Fruit fly (Drosophila melanogaster) whole organism, wandering third instar larva: ENCODE data around the gene Clp.
A peak's percentile ranks its signal among the peaks of the same experiment; 100 is the strongest.

ENCODE experiments used
- CG32264 ChIP-seq: fragments of 200-800 bp; sonication (Bioruptor generic); optimal IDR thresholded peaks from 2 replicates; lab custom pipeline; 2016; ENCODE audit warnings: missing biosample characterization, missing genetic modification characterization
- CG9705 ChIP-seq: fragments of 200-800 bp; sonication (Bioruptor generic); optimal IDR thresholded peaks from 2 replicates; lab custom pipeline; 2018; ENCODE audit warnings: missing biosample characterization, mild to moderate bottlenecking, missing genetic modification characterization
- Dfd ChIP-seq: fragments of >200 bp; optimal IDR thresholded peaks from 2 replicates; lab custom pipeline; 2017; ENCODE audit warnings: missing biosample characterization, missing genetic modification characterization
- Dif ChIP-seq: fragments of 200-275, 200-300 bp; sonication (Bioruptor generic); optimal IDR thresholded peaks from 2 replicates; lab custom pipeline; 2018; ENCODE audit warnings: missing biosample characterization, missing genetic modification characterization; ENCODE audit not compliant: partially characterized antibody
- GATAd ChIP-seq: sonication (Bioruptor generic); optimal IDR thresholded peaks from 2 replicates; lab custom pipeline; 2016; ENCODE audit warnings: missing biosample characterization, missing genetic modification characterization
- HLH106 ChIP-seq: fragments of 200-800 bp; optimal IDR thresholded peaks from 3 replicates; lab custom pipeline; 2019; ENCODE audit warnings: missing biosample characterization, mild to moderate bottlenecking, missing genetic modification characterization, moderate library complexity
- Hnf4 ChIP-seq: fragments of 200-800 bp; sonication (Bioruptor generic); optimal IDR thresholded peaks from 2 replicates; lab custom pipeline; 2016; ENCODE audit warnings: missing biosample characterization, mild to moderate bottlenecking, missing genetic modification characterization
- Hr78 ChIP-seq: fragments of >200 bp; optimal IDR thresholded peaks from 2 replicates; lab custom pipeline; 2017; ENCODE audit warnings: missing biosample characterization, missing genetic modification characterization
- Jra ChIP-seq: sonication (Bioruptor generic); optimal IDR thresholded peaks from 2 replicates; lab custom pipeline; 2016; ENCODE audit warnings: missing biosample characterization, missing genetic modification characterization
- Mio ChIP-seq: sonication (Bioruptor generic); optimal IDR thresholded peaks from 2 replicates; lab custom pipeline; 2016; ENCODE audit warnings: missing biosample characterization, missing genetic modification characterization
- Myc ChIP-seq: fragments of >200 bp; optimal IDR thresholded peaks from 2 replicates; lab custom pipeline; 2017
- N ChIP-seq: fragments of >200 bp; optimal IDR thresholded peaks from 2 replicates; lab custom pipeline; 2018; ENCODE audit warnings: missing biosample characterization, missing external identifiers, missing genetic modification characterization
- OdsH ChIP-seq: fragments of 200-800 bp; sonication (Bioruptor generic); optimal IDR thresholded peaks from 2 replicates; lab custom pipeline; 2016; ENCODE audit warnings: missing biosample characterization, mild to moderate bottlenecking, missing genetic modification characterization
- Rel ChIP-seq, 2 experiments: fragments of 200-800 bp; sonication (Bioruptor generic) in 1 of 2; optimal IDR thresholded peaks; 2 replicates in 1 of 2; 3 replicates in 1 of 2; lab custom pipeline; 2016 to 2019; ENCODE audit warnings: mild to moderate bottlenecking in 2 of 2, missing biosample characterization in 2 of 2, missing genetic modification characterization in 2 of 2, moderate library complexity in 1 of 2
- Sp1 ChIP-seq: fragments of 200-800 bp; sonication (Bioruptor generic); optimal IDR thresholded peaks from 3 replicates; lab custom pipeline; 2019; ENCODE audit warnings: missing biosample characterization, mild to moderate bottlenecking, missing genetic modification characterization, moderate library complexity
- Vsx2 ChIP-seq: fragments of 200-300, 225-300 bp; sonication (Bioruptor generic); optimal IDR thresholded peaks from 2 replicates; lab custom pipeline; 2018; ENCODE audit warnings: missing biosample characterization, missing genetic modification characterization; ENCODE audit not compliant: partially characterized antibody
- br ChIP-seq: fragments of 200-800 bp; sonication (Bioruptor generic); optimal IDR thresholded peaks from 2 replicates; lab custom pipeline; 2016; ENCODE audit warnings: missing biosample characterization, missing genetic modification characterization
- brk ChIP-seq: fragments of 200-800 bp; sonication (Bioruptor generic); optimal IDR thresholded peaks from 2 replicates; lab custom pipeline; 2016; ENCODE audit warnings: missing biosample characterization, mild to moderate bottlenecking, missing genetic modification characterization
- dl ChIP-seq, 2 experiments: fragments of 175-275, 200-275 bp in 1 of 2; fragments of 200-275 bp in 1 of 2; sonication (Bioruptor generic); optimal IDR thresholded peaks; lab custom pipeline; 2018; ENCODE audit warnings: mild to moderate bottlenecking in 2 of 2, missing biosample characterization in 2 of 2, missing genetic modification characterization in 2 of 2, moderate library complexity in 2 of 2; ENCODE audit not compliant: partially characterized antibody in 2 of 2, insufficient read depth in 1 of 2
- dmrt93B ChIP-seq: fragments of 200-800 bp; sonication (Bioruptor generic); optimal IDR thresholded peaks from 2 replicates; lab custom pipeline; 2018; ENCODE audit warnings: missing biosample characterization, mild to moderate bottlenecking, missing genetic modification characterization
- dsf ChIP-seq: sonication (Bioruptor generic); optimal IDR thresholded peaks from 2 replicates; lab custom pipeline; 2016; ENCODE audit warnings: missing biosample characterization, missing genetic modification characterization, borderline replicate concordance
- ey ChIP-seq: fragments of 200-800 bp; sonication (Bioruptor generic); optimal IDR thresholded peaks from 2 replicates; lab custom pipeline; 2016; ENCODE audit warnings: missing biosample characterization, missing genetic modification characterization
- foxo ChIP-seq, 2 experiments: fragments of 200-800 bp; sonication (Bioruptor generic); optimal IDR thresholded peaks; 2 replicates in 1 of 2; 3 replicates in 1 of 2; lab custom pipeline; 2016 to 2017; ENCODE audit warnings: missing biosample characterization in 2 of 2, missing genetic modification characterization in 2 of 2
- fru ChIP-seq: fragments of 200-800 bp; sonication (Bioruptor generic); optimal IDR thresholded peaks from 3 replicates; lab custom pipeline; 2016; ENCODE audit warnings: missing biosample characterization, mild to moderate bottlenecking, missing genetic modification characterization
- h ChIP-seq: fragments of 200-800 bp; sonication (Bioruptor generic); optimal IDR thresholded peaks from 3 replicates; lab custom pipeline; 2016; ENCODE audit warnings: missing biosample characterization, mild to moderate bottlenecking, missing genetic modification characterization
- lola ChIP-seq: fragments of >200 bp; optimal IDR thresholded peaks from 2 replicates; lab custom pipeline; 2017; ENCODE audit warnings: missing biosample characterization, missing genetic modification characterization
- psq ChIP-seq: fragments of 200-800 bp; sonication (Bioruptor generic); optimal IDR thresholded peaks from 3 replicates; lab custom pipeline; 2017; ENCODE audit warnings: missing biosample characterization, mild to moderate bottlenecking, missing genetic modification characterization, moderate library complexity
- rgr ChIP-seq: fragments of 200-800 bp; sonication (Bioruptor generic); optimal IDR thresholded peaks from 3 replicates; lab custom pipeline; 2016; ENCODE audit warnings: missing biosample characterization, mild to moderate bottlenecking, missing genetic modification characterization
- sage ChIP-seq: fragments of 200-800 bp; sonication (Bioruptor generic); optimal IDR thresholded peaks from 2 replicates; lab custom pipeline; 2016; ENCODE audit warnings: missing biosample characterization, mild to moderate bottlenecking, missing genetic modification characterization
- sv ChIP-seq: fragments of 200-800 bp; sonication (Bioruptor generic); optimal IDR thresholded peaks from 3 replicates; lab custom pipeline; 2016; ENCODE audit warnings: missing biosample characterization, missing genetic modification characterization
- tai ChIP-seq: sonication (Bioruptor generic); optimal IDR thresholded peaks from 2 replicates; lab custom pipeline; 2016; ENCODE audit warnings: missing biosample characterization, missing genetic modification characterization
- usp ChIP-seq: fragments of >200 bp; optimal IDR thresholded peaks from 2 replicates; lab custom pipeline; 2017; ENCODE audit warnings: missing biosample characterization, missing genetic modification characterization

Clp gene

dm6 chr2L:776236-776635, 43.5 kb upstream of the Clp start, which contains the start of gene CG13946:
TSS of gene CG13946 (plus strand) at chr2L:776536.
- no peak for TF ChIP-seq Dif (GFP tag; lab: Kevin White, UChicago)
- TF ChIP-seq Hnf4: no peak
- TF ChIP-seq Vsx2: no peak
- TF ChIP-seq sage (GFP tag; lab: Kevin White, UChicago): no peak
- TF ChIP-seq HLH106 (tag; lab: Kevin White, UChicago): no peak
- no peak for TF ChIP-seq Sp1
- no peak for TF ChIP-seq brk (GFP tag; lab: Kevin White, UChicago)
- TF ChIP-seq lola: no peak
- no peak for TF ChIP-seq psq
- TF ChIP-seq dsf (GFP tag; lab: Kevin White, UChicago): no peak

- TF ChIP-seq Dfd (GFP tag; lab: Kevin White, UChicago) (peak; percentile 99), usp (no peak)
These were observed 40.6 kb upstream of the Clp start, which contains the start of gene CG13947 for dm6 chr2L:779123-779584. TSS of gene CG13947 (plus strand) at chr2L:779173.

- TF ChIP-seq Myc (lab: Kevin White, UChicago): no peak
- TF ChIP-seq dsf (GFP tag; lab: Kevin White, UChicago): no peak
- TF ChIP-seq psq: no peak
- no peak for TF ChIP-seq Dif (GFP tag; lab: Kevin White, UChicago)
- TF ChIP-seq OdsH (GFP tag; lab: Kevin White, UChicago): no peak
- no peak for TF ChIP-seq GATAd (GFP tag; lab: Kevin White, UChicago)
- no peak for TF ChIP-seq Rel (GFP tag; optimal IDR thresholded peaks at IDR 0.05; lab: Kevin White, UChicago)
- no peak for TF ChIP-seq Rel (tag; optimal IDR thresholded peaks at IDR 0.05; lab: Kevin White, UChicago)
These were observed 39.6 kb upstream of the Clp start, which contains the start of gene Gr21a for dm6 chr2L:780182-780581. TSS of gene Gr21a (plus strand) at chr2L:780482.

- TF ChIP-seq psq (no peak), dsf (GFP tag; lab: Kevin White, UChicago) (no peak), rgr (GFP tag; lab: Kevin White, UChicago) (no peak), OdsH (GFP tag; lab: Kevin White, UChicago) (no peak), dmrt93B (GFP tag; lab: Kevin White, UChicago) (no peak), lola (no peak), foxo (GFP tag; optimal IDR thresholded peaks at IDR 0.05; lab: Kevin White, UChicago) (no peak), brk (GFP tag; lab: Kevin White, UChicago) (no peak), Hnf4 (no peak), Dif (GFP tag; lab: Kevin White, UChicago) (no peak), CG32264 (GFP tag; lab: Kevin White, UChicago) (no peak), h (GFP tag; lab: Kevin White, UChicago) (no peak), sage (GFP tag; lab: Kevin White, UChicago) (no peak), Myc (lab: Kevin White, UChicago) (no peak), Jra (GFP tag; lab: Kevin White, UChicago) (no peak), tai (no peak), CG9705 (GFP tag; lab: Kevin White, UChicago) (no peak)
- TF ChIP-seq, all 38 proteins: peak for 0
These were observed 38.9 kb upstream of the Clp start for dm6 chr2L:780851-781250.

dm6 chr2L:784036-784435, 35.7 kb upstream of the Clp start, which contains the start of gene CG3544:
TSS of gene CG3544 (plus strand) at chr2L:784336.
- TF ChIP-seq OdsH (GFP tag; lab: Kevin White, UChicago): no peak
- TF ChIP-seq Mio: no peak
- no peak for TF ChIP-seq br (GFP tag; lab: Kevin White, UChicago)
- no peak for TF ChIP-seq psq
- no peak for TF ChIP-seq tai
- no peak for TF ChIP-seq dl (GFP tag; optimal IDR thresholded peaks at IDR 0.05; lab: Kevin White, UChicago; ENCODE audit: insufficient read depth in 1 of 2, partially characterized antibody in 2 of 2)
- no peak for TF ChIP-seq Hr78
- TF ChIP-seq N (GFP tag; lab: Kevin White, UChicago): no peak
- no peak for TF ChIP-seq sage (GFP tag; lab: Kevin White, UChicago)
- TF ChIP-seq rgr (GFP tag; lab: Kevin White, UChicago): no peak
- TF ChIP-seq fru (GFP tag; lab: Kevin White, UChicago): no peak
- no peak for TF ChIP-seq lola
- TF ChIP-seq Sp1: no peak
- no peak for TF ChIP-seq h (GFP tag; lab: Kevin White, UChicago)
- no peak for TF ChIP-seq ey (GFP tag; lab: Kevin White, UChicago)
- no peak for TF ChIP-seq sv (GFP tag; lab: Kevin White, UChicago)
- no peak for TF ChIP-seq dmrt93B (GFP tag; lab: Kevin White, UChicago)
- TF ChIP-seq brk (GFP tag; lab: Kevin White, UChicago): no peak
